Fruit fly (Drosophila melanogaster): ENCODE results near the gene CG7218.

The CG7218 gene

DNA sequence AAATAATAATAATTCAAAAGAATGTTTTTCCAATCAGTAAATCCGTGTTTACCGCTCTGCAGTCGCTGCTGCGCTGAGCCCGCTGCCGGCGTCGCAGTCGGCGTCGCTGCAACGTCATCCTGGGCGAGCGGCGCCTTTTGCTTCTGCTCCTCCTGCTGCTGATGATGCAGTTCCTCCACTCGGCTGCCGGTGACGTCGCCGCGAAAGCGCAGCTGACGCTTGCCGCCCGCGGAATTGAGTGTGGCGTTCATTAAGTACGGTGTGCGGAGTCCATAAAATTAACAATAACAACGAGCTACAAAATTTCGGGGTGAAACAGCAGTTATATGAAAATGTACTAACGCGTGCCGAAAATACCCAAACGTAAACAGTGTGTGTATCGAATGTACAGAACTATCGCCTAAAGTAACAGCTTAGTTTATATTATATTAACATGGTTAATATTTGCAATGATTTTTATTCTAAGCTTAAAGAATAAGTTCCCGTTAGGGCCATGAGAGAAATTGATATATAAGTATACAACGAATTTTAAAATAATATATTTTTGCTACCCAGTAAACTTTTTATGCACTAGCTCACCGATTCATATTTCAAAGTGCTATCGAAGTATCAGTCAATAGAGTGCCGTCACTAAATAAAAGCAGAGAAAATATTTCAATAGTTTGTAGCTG, at the start of gene CG7218, which contains the start of gene Cbp20 (continued):
- TF ChIP-seq CG6791 (GFP tag; IDR thresholded peaks at IDR 0.05; ENCODE audit: partially characterized antibody) (peak; percentile 68), wdn (GFP tag; IDR thresholded peaks at IDR 0.05) (peak; percentile 64; the same call in 1 of the 2 replicates), CG12299 (tag; optimal IDR thresholded peaks at IDR 0.05) (peak; percentile 48), bsh (GFP tag; optimal IDR thresholded peaks at IDR 0.05) (peak in 1 of 2 experiments; percentile 43), CG1529 (GFP tag; optimal IDR thresholded peaks at IDR 0.05) (peak; percentile 18), NK7.1 (GFP tag; optimal IDR thresholded peaks at IDR 0.05) (no peak), Blimp-1 (GFP tag; optimal IDR thresholded peaks at IDR 0.05) (peak; percentile 54), CG10462 (GFP tag; optimal IDR thresholded peaks at IDR 0.05) (peak; percentile 45), CG2116 (GFP tag; optimal IDR thresholded peaks at IDR 0.05) (peak; percentile 83), CG7987 (GFP tag; optimal IDR thresholded peaks at IDR 0.05) (peak; percentile 54), CG10267 (tag; optimal IDR thresholded peaks at IDR 0.05) (peak; percentile 79), bab2 (GFP tag; optimal IDR thresholded peaks at IDR 0.05) (peak; percentile 46), CG14667 (GFP tag; IDR thresholded peaks at IDR 0.05) (peak; percentile 58; the same call in 1 of the 2 replicates), CG12155 (GFP tag; optimal IDR thresholded peaks at IDR 0.05) (peak; percentile 81), Ada2b (GFP tag; IDR thresholded peaks at IDR 0.05) (peak; percentile 64), E2f2 (GFP tag; IDR thresholded peaks at IDR 0.05) (peak; percentile 44; the same call in 1 of the 2 replicates), Ets65A (GFP tag) (peak; percentile 94), MTF-1 (GFP tag; optimal IDR thresholded peaks at IDR 0.05; ENCODE audit: borderline replicate concordance) (peak; percentile 14), HHEX (GFP tag; optimal IDR thresholded peaks at IDR 0.05) (peak; percentile 12), Dref (GFP tag; IDR thresholded peaks at IDR 0.05) (peak; percentile 62), Doc3 (GFP tag; IDR thresholded peaks at IDR 0.05; ENCODE audit: partially characterized antibody) (peak; percentile 88), CG31441 (GFP tag; IDR thresholded peaks at IDR 0.05) (peak; percentile 65), chinmo (GFP tag; IDR thresholded peaks at IDR 0.05; ENCODE audit: partially characterized antibody) (peak; percentile 83; the same call in 2 of the 4 replicates), Poxn (GFP tag; IDR thresholded peaks at IDR 0.05) (peak; percentile 13; the same call in 1 of the 2 replicates), org-1 (GFP tag; optimal IDR thresholded peaks at IDR 0.05) (no peak), maf-S (GFP tag; optimal IDR thresholded peaks at IDR 0.05) (peak; percentile 23), Meics (GFP tag; optimal IDR thresholded peaks at IDR 0.05) (peak; percentile 70), ATbp (GFP tag; optimal IDR thresholded peaks at IDR 0.05) (no peak), H15 (GFP tag; IDR thresholded peaks at IDR 0.05) (peak; percentile 65; the same call in 1 of the 3 replicates), CG3065 (GFP tag; optimal IDR thresholded peaks at IDR 0.05) (peak; percentile 46), CG17359 (tag; optimal IDR thresholded peaks at IDR 0.05) (peak; percentile 64), lmd (GFP tag; IDR thresholded peaks at IDR 0.05) (peak; percentile 76), CG10147 (GFP tag; optimal IDR thresholded peaks at IDR 0.05) (peak; percentile 56), CG6254 (GFP tag; optimal IDR thresholded peaks at IDR 0.05) (peak; percentile 37), Antp (GFP tag; optimal IDR thresholded peaks at IDR 0.05) (peak; percentile 62), MESR4 (GFP tag; optimal IDR thresholded peaks at IDR 0.05) (peak; percentile 67), eyg (GFP tag; optimal IDR thresholded peaks at IDR 0.05) (peak; percentile 22), ci (GFP tag; IDR thresholded peaks at IDR 0.05) (peak; percentile 78), Elba2 (GFP tag; optimal IDR thresholded peaks at IDR 0.05) (peak; percentile 25), CG13894 (tag; optimal IDR thresholded peaks at IDR 0.05) (peak; percentile 69), CG1233 (GFP tag; optimal IDR thresholded peaks at IDR 0.05) (peak; percentile 67), croc (GFP tag; conservative IDR thresholded peaks at IDR 0.05) (peak; percentile 23; the same call in 1 of the 3 replicates), CG34224 (GFP tag; IDR thresholded peaks at IDR 0.05; ENCODE audit: partially characterized antibody) (peak; percentile 76), twi (tag; optimal IDR thresholded peaks at IDR 0.05) (peak; percentile 57), D (optimal IDR thresholded peaks at IDR 0.05) (no peak), D (GFP tag; optimal IDR thresholded peaks at IDR 0.05) (no peak), CG13296 (GFP tag; optimal IDR thresholded peaks at IDR 0.05) (peak; percentile 61), luna (GFP tag; optimal IDR thresholded peaks at IDR 0.05) (peak; percentile 14), CG34376 (GFP tag; optimal IDR thresholded peaks at IDR 0.05) (peak; percentile 67)

Data from whole organism, embryonic.